Worm (Caenorhabditis elegans) whole organism, midembryonic: ENCODE measurements around the gene rpy-1.

Experiments
- T22C8.4 ChIP-seq: fragments of 200-800 bp; sonication (Bioruptor generic); IDR thresholded peaks from 2 replicates; pipeline ENCODE4 v1.3.6; 2022; ENCODE audit warnings: missing genetic modification characterization, missing compliant biosample characterization
- flt-1 ChIP-seq: fragments of 200-800 bp; sonication (Bioruptor generic); IDR thresholded peaks from 2 replicates; pipeline ENCODE4 v1.3.6; 2022; ENCODE audit warnings: missing genetic modification characterization, missing compliant biosample characterization
- med-1 ChIP-seq: sonication (generic microtip); optimal IDR thresholded peaks from 2 replicates; lab custom pipeline; 2017; ENCODE audit warnings: missing genetic modification characterization, mild to moderate bottlenecking, missing compliant biosample characterization, antibody characterized with exemption, missing genetic modification reagents; ENCODE audit not compliant: insufficient read depth
- ref-1 ChIP-seq: fragments of 200-800 bp; sonication (Bioruptor generic); conservative IDR thresholded peaks from 2 replicates; pipeline ENCODE4 v1.3.6; 2022; ENCODE audit warnings: missing genetic modification reagents, missing genetic modification characterization, missing compliant biosample characterization
- ztf-23 ChIP-seq: fragments of 200-800 bp; sonication (Bioruptor generic); IDR thresholded peaks from 2 replicates; pipeline ENCODE4 v1.3.6; 2022; ENCODE audit warnings: missing genetic modification reagents, missing genetic modification characterization, missing compliant biosample characterization
- ztf-29 ChIP-seq: fragments of 200-800 bp; sonication (Bioruptor generic); IDR thresholded peaks from 2 replicates; pipeline ENCODE4 v1.3.6; 2022; ENCODE audit warnings: missing genetic modification reagents, missing genetic modification characterization, missing compliant biosample characterization

DNA sequence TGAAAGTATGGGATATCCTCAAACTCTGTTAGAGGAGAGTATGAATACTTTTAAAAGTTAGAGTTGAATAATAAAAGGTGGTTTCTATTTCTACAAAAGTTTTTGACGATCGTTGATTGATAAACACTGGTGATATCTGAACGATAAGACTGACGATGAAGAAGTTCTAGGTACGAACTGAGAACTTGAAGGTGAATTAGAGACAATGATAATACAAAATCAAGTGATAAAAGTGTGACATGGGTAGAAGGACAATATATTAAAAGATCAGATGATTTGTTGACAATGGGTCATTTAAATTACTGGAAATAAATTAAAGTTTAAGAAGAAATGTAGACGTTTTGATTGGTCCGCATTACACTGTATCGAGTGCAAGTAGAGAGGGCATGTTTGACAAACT, 10.1 kb downstream of the rpy-1 start, which contains the start of gene C18H9.5:
- TF ChIP-seq ztf-23 (GFP tag; lab: Robert Waterston, UW) (no peak), flt-1 (GFP tag; lab: Robert Waterston, UW) (no peak), ztf-29 (no peak), ref-1 (GFP tag; lab: Robert Waterston, UW) (no peak), med-1 (GFP tag; lab: Kevin White, UChicago) (no peak), T22C8.4 (GFP tag; lab: Robert Waterston, UW) (no peak)
